Worm (Caenorhabditis elegans) whole organism, L4 larva: Measurements from ENCODE around the gene ZC15.1.
"Not testable (repeated sequence)": the region's sequence is repeated elsewhere in the genome, so short reads cannot be mapped to it uniquely, and the experiment has no call there.

Experiments used
- F44E2.7 ChIP-seq: fragments of 200-800 bp; sonication (Bioruptor generic); IDR thresholded peaks from 2 replicates; pipeline ENCODE4 v2.1.2; 2022; ENCODE audit warnings: missing genetic modification characterization, missing compliant biosample characterization
- R02D3.7 ChIP-seq: fragments of 150-350 bp; sonication (generic microtip); optimal IDR thresholded peaks from 3 replicates; lab custom pipeline; 2014; ENCODE audit warnings: missing biosample characterization, missing genetic modification characterization
- Y75B8A.6 ChIP-seq: fragments of 200-800 bp; sonication (Bioruptor generic); IDR thresholded peaks from 2 replicates; pipeline ENCODE4 v1.3.6; 2022; ENCODE audit warnings: missing genetic modification reagents, missing genetic modification characterization, missing compliant biosample characterization
- ZK337.2 ChIP-seq: fragments of 200-800 bp; sonication (Bioruptor generic); IDR thresholded peaks from 2 replicates; pipeline ENCODE4 v1.3.6; 2022; ENCODE audit warnings: missing genetic modification reagents, missing genetic modification characterization, missing compliant biosample characterization
- ZK546.5 ChIP-seq, 2 experiments: sonication (generic microtip); optimal IDR thresholded peaks; 2 replicates each; lab custom pipeline; 2017; ENCODE audit warnings: missing biosample characterization in 2 of 2, missing genetic modification characterization in 2 of 2
- aha-1 ChIP-seq: fragments of 150-350 bp; peaks from one replicate; lab custom pipeline; 2014; ENCODE audit warnings: missing biosample characterization, missing genetic modification characterization
- attf-4 ChIP-seq: sonication (generic microtip); optimal IDR thresholded peaks from 3 replicates; lab custom pipeline; 2017; ENCODE audit warnings: missing biosample characterization, missing genetic modification characterization
- ceh-28 ChIP-seq: fragments of 150-350 bp; optimal IDR thresholded peaks from 2 replicates; lab custom pipeline; 2014; ENCODE audit warnings: missing biosample characterization, missing genetic modification reagents, missing genetic modification characterization
- ceh-62 ChIP-seq: sonication (generic microtip); optimal IDR thresholded peaks from 2 replicates; lab custom pipeline; 2017; ENCODE audit warnings: missing biosample characterization, missing genetic modification characterization
- ces-1 ChIP-seq: fragments of 150-350 bp; sonication (generic microtip); optimal IDR thresholded peaks from 4 replicates; lab custom pipeline; 2014; ENCODE audit warnings: missing biosample characterization, missing genetic modification reagents, missing genetic modification characterization
- cey-2 ChIP-seq: sonication (generic microtip); optimal IDR thresholded peaks from 3 replicates; lab custom pipeline; 2017; ENCODE audit warnings: missing genetic modification characterization, mild to moderate bottlenecking, missing compliant biosample characterization, antibody characterized with exemption, borderline replicate concordance; ENCODE audit not compliant: insufficient read depth
- daf-16 ChIP-seq, 3 experiments: sonication (generic microtip); optimal IDR thresholded peaks; 2 replicates each; lab custom pipeline; 2016 to 2017; ENCODE audit warnings: missing genetic modification characterization in 3 of 3, missing genetic modification reagents in 3 of 3, mild to moderate bottlenecking in 2 of 3, missing compliant biosample characterization in 2 of 3, missing biosample characterization in 1 of 3, moderate library complexity in 1 of 3
- daf-19 ChIP-seq: fragments of 200-800 bp; sonication (Bioruptor generic); conservative IDR thresholded peaks from 2 replicates; pipeline ENCODE4 v1.3.6; 2022; ENCODE audit warnings: missing genetic modification characterization, missing compliant biosample characterization
- dmd-6 ChIP-seq: fragments of 200-800 bp; sonication (Bioruptor generic); IDR thresholded peaks from 2 replicates; pipeline ENCODE4 v1.3.6; 2022; ENCODE audit warnings: missing genetic modification reagents, missing genetic modification characterization, missing compliant biosample characterization
- dpl-1 ChIP-seq: fragments of 150-350 bp; optimal IDR thresholded peaks from 2 replicates; lab custom pipeline; 2014; ENCODE audit warnings: missing biosample characterization, missing genetic modification reagents, missing genetic modification characterization
- dve-1 ChIP-seq: sonication (generic microtip); optimal IDR thresholded peaks from 2 replicates; lab custom pipeline; 2017; ENCODE audit warnings: antibody characterized with exemption, mild to moderate bottlenecking, missing genetic modification characterization, missing compliant biosample characterization; ENCODE audit not compliant: insufficient read depth
- egl-43 ChIP-seq: fragments of 200-800 bp; sonication (Bioruptor generic); IDR thresholded peaks from 2 replicates; pipeline ENCODE4 v1.3.6; 2022; ENCODE audit warnings: missing genetic modification reagents, missing genetic modification characterization, missing compliant biosample characterization
- fkh-10 ChIP-seq: fragments of 150-350 bp; optimal IDR thresholded peaks from 2 replicates; lab custom pipeline; 2014; ENCODE audit warnings: missing biosample characterization, missing genetic modification reagents, missing genetic modification characterization
- hmg-1.1 ChIP-seq: fragments of 200-800 bp; sonication (Bioruptor generic); IDR thresholded peaks from 2 replicates; pipeline ENCODE4 v1.3.6; 2022; ENCODE audit warnings: missing genetic modification reagents, missing genetic modification characterization, missing compliant biosample characterization
- lim-7 ChIP-seq: fragments of 200-800 bp; sonication (Bioruptor generic); IDR thresholded peaks from 2 replicates; pipeline ENCODE4 v1.3.6; 2022; ENCODE audit warnings: missing genetic modification characterization, missing compliant biosample characterization
- lir-3 ChIP-seq: sonication (generic microtip); optimal IDR thresholded peaks from 2 replicates; lab custom pipeline; 2016; ENCODE audit warnings: mild to moderate bottlenecking, missing genetic modification characterization, missing compliant biosample characterization
- madf-5 ChIP-seq, 2 experiments: fragments of 200-800 bp; sonication (Bioruptor generic); IDR thresholded peaks; 2 replicates each; pipeline ENCODE4 v1.3.6; 2022; ENCODE audit warnings: missing compliant biosample characterization in 2 of 2, missing genetic modification characterization in 2 of 2
- mxl-2 ChIP-seq: fragments of 200-800 bp; sonication (Bioruptor generic); conservative IDR thresholded peaks from 2 replicates; pipeline ENCODE4 v1.3.6; 2022; ENCODE audit warnings: missing genetic modification reagents, missing genetic modification characterization, missing compliant biosample characterization
- mxl-3 ChIP-seq: fragments of 200-800 bp; sonication (Bioruptor generic); optimal IDR thresholded peaks from 2 replicates; lab custom pipeline; 2018; ENCODE audit warnings: mild to moderate bottlenecking, missing genetic modification characterization, missing compliant biosample characterization
- nhr-10 ChIP-seq: fragments of 150-350 bp; optimal IDR thresholded peaks from 2 replicates; lab custom pipeline; 2014; ENCODE audit warnings: missing biosample characterization, missing genetic modification characterization
- nhr-237 ChIP-seq: sonication (generic microtip); optimal IDR thresholded peaks from 2 replicates; lab custom pipeline; 2017; ENCODE audit warnings: missing biosample characterization, missing genetic modification characterization
- nhr-41 ChIP-seq: fragments of 200-800 bp; sonication (Bioruptor generic); IDR thresholded peaks from 2 replicates; pipeline ENCODE4 v1.3.6; 2022; ENCODE audit warnings: missing genetic modification reagents, missing genetic modification characterization, missing compliant biosample characterization
- nhr-48 ChIP-seq: sonication (generic microtip); optimal IDR thresholded peaks from 2 replicates; lab custom pipeline; 2016; ENCODE audit warnings: mild to moderate bottlenecking, missing genetic modification characterization, missing compliant biosample characterization
- nhr-6 ChIP-seq: fragments of 150-350 bp; optimal IDR thresholded peaks from 2 replicates; lab custom pipeline; 2014; ENCODE audit warnings: missing biosample characterization, missing genetic modification characterization
- rbr-2 ChIP-seq: sonication (generic microtip); optimal IDR thresholded peaks from 2 replicates; lab custom pipeline; 2016; ENCODE audit warnings: missing genotype, missing genetic modification characterization, missing compliant biosample characterization
- snpc-1.2 ChIP-seq: fragments of 200-800 bp; sonication (Bioruptor generic); IDR thresholded peaks from 2 replicates; pipeline ENCODE4 v1.3.6; 2022; ENCODE audit warnings: missing genetic modification reagents, missing genetic modification characterization, missing compliant biosample characterization
- spr-3 ChIP-seq: fragments of 200-800 bp; sonication (Bioruptor generic); optimal IDR thresholded peaks from 2 replicates; lab custom pipeline; 2018; ENCODE audit warnings: mild to moderate bottlenecking, missing genetic modification characterization, missing compliant biosample characterization
- tag-97 ChIP-seq: fragments of 200-800 bp; sonication (Bioruptor generic); IDR thresholded peaks from 2 replicates; pipeline ENCODE4 v1.3.6; 2022; ENCODE audit warnings: missing genetic modification characterization, missing compliant biosample characterization
- unc-39 ChIP-seq: sonication (generic microtip); optimal IDR thresholded peaks from 2 replicates; lab custom pipeline; 2017; ENCODE audit warnings: missing biosample characterization, missing genetic modification characterization
- unc-62 ChIP-seq, 3 experiments: fragments of 150-350 bp in 1 of 3; sonication (generic microtip); optimal IDR thresholded peaks in 2 of 3; peaks in 1 of 3; 1 replicate in 1 of 3; 2 replicates in 2 of 3; lab custom pipeline; 2014 to 2017; ENCODE audit warnings: missing biosample characterization in 3 of 3, missing genetic modification characterization in 3 of 3, missing genetic modification reagents in 3 of 3, missing genotype in 1 of 3
- vab-7 ChIP-seq: fragments of 200-800 bp; sonication (Bioruptor generic); IDR thresholded peaks from 2 replicates; pipeline ENCODE4 v1.3.6; 2022; ENCODE audit warnings: missing genetic modification reagents, missing genetic modification characterization, missing compliant biosample characterization
- zfp-3 ChIP-seq: fragments of 200-800 bp; sonication (Bioruptor generic); conservative IDR thresholded peaks from 2 replicates; pipeline ENCODE4 v1.3.6; 2022; ENCODE audit warnings: missing genetic modification reagents, missing genetic modification characterization, missing compliant biosample characterization
- zip-2 ChIP-seq: fragments of 150-350 bp; optimal IDR thresholded peaks from 2 replicates; lab custom pipeline; 2014; ENCODE audit warnings: missing biosample characterization, missing genetic modification characterization
- ztf-11 ChIP-seq: fragments of 150-350 bp; optimal IDR thresholded peaks from 2 replicates; lab custom pipeline; 2014; ENCODE audit warnings: missing biosample characterization, missing genetic modification characterization

Gene ZC15.1

DNA sequence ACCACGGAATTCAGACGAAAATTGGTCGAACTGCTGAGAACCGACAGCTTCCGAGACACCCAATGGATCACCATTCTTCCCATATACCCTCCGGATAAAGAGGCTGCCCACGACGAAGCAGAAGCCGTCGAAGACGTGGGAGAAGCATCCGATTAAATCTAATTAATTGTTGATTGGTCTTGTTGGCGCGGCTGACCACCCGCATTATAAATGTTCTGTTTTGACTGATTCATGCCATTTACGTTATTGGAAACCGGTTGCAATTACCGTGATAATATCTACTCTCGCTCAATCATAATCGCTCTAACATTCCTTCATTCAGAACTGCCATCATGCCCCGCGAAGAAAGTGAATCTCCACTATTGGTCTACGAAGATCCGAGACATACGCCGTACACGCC lies 2.6 kb upstream of the ZC15.1 start, which contains the start of gene ZC15.3:
Gene ZC15.3, plus strand, starts transcription at position 301 of the 400 bp plus-strand sequence.
- TF ChIP-seq Y75B8A.6 (GFP tag; lab: Robert Waterston, UW); dpl-1; ZK546.5 (tag; optimal IDR thresholded peaks at IDR 0.05; lab: Kevin White, UChicago): not testable (repeated sequence)

- TF ChIP-seq F44E2.7 (GFP tag; lab: Robert Waterston, UW) (0 out of 2 replicates have a peak, but pooled peaks have one; percentile 53), aha-1 (tag; lab: Kevin White, UChicago) (no peak), unc-62 (GFP tag; optimal IDR thresholded peaks at IDR 0.05 in 1 of 2; lab: Kevin White, UChicago) (peak in 1 of 2 experiments; percentile 67), unc-62 (tag; optimal IDR thresholded peaks at IDR 0.05; lab: Kevin White, UChicago) (no peak), nhr-6 (tag; lab: Kevin White, UChicago) (no peak)
Observed at ce11 chrV:20310575-20310974, 4.7 kb downstream of the ZC15.1 start, which contains the start of gene ZC15.10. Gene ZC15.10 (plus strand): TSS chrV:20310736.

ce11 chrV:20311519-20311918 lies 5.6 kb downstream of the ZC15.1 start, which contains the start of gene clec-262:
Gene clec-262 (plus strand): TSS chrV:20311819.
- TF ChIP-seq fkh-10 = no peak
- TF ChIP-seq ztf-11 (tag; lab: Kevin White, UChicago) = no peak
- no peak for TF ChIP-seq daf-19
- TF ChIP-seq lir-3 (tag; lab: Kevin White, UChicago) = no peak
- TF ChIP-seq dmd-6 (GFP tag; lab: Robert Waterston, UW) = no peak
- no peak for TF ChIP-seq dpl-1
- TF ChIP-seq Y75B8A.6 (GFP tag; lab: Robert Waterston, UW) = no peak
- no peak for TF ChIP-seq ZK337.2 (GFP tag; lab: Robert Waterston, UW)
- no peak for TF ChIP-seq aha-1 (tag; lab: Kevin White, UChicago)
- no peak for TF ChIP-seq nhr-41 (GFP tag; lab: Robert Waterston, UW)
- no peak for TF ChIP-seq zfp-3
- TF ChIP-seq snpc-1.2 (GFP tag; lab: Robert Waterston, UW) = no peak
- TF ChIP-seq R02D3.7 = no peak
- no peak for TF ChIP-seq cey-2
- TF ChIP-seq, all 104 proteins: peak for 0

DNA sequence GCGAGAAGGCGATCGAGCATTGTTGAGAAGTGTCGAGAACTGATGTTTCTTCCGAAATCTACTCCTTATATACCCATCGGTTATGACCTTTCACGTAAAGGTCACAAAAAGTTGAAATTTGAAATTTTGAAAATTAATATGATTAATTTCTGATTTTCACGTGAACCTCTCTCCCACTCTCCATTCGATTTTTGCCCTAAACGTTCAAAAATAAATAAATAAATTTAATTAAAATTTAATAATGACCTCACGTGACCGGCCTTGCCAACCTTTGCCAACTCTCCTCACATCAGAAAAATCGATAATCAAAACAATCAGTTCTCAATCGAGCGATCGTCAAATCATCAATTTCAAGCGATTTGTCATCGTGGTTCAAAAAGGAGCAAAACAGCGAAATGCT lies 11.5 kb downstream of the ZC15.1 start, which contains the start of gene Y113G7C.1:
Gene Y113G7C.1, plus strand, starts transcription at position 301 of the 400 bp plus-strand sequence.
- TF ChIP-seq spr-3 (GFP tag; lab: Kevin White, UChicago) (no peak), mxl-2 (GFP tag; lab: Robert Waterston, UW) (no peak), rbr-2 (tag; lab: Kevin White, UChicago) (no peak), egl-43 (GFP tag; lab: Robert Waterston, UW) (no peak), aha-1 (tag; lab: Kevin White, UChicago) (peak; percentile 15), nhr-10 (no peak), dve-1 (no peak)

ce11 chrV:20325417-20325816 lies 19.5 kb downstream of the ZC15.1 start, which contains the start of gene Y38H6A.1:
Gene Y38H6A.1 (plus strand): TSS chrV:20325717.
- no peak for TF ChIP-seq unc-62 (GFP tag; optimal IDR thresholded peaks at IDR 0.05 in 1 of 2; lab: Kevin White, UChicago)
- TF ChIP-seq unc-62 (tag; optimal IDR thresholded peaks at IDR 0.05; lab: Kevin White, UChicago) = no peak
- TF ChIP-seq zip-2 (tag; lab: Kevin White, UChicago) = no peak
- TF ChIP-seq hmg-1.1 = no peak
- no peak for TF ChIP-seq ZK546.5 (tag; optimal IDR thresholded peaks at IDR 0.05; lab: Kevin White, UChicago)
- no peak for TF ChIP-seq nhr-48 (tag; lab: Kevin White, UChicago)
- TF ChIP-seq R02D3.7 = no peak
- no peak for TF ChIP-seq daf-16 (GFP tag; optimal IDR thresholded peaks at IDR 0.05; lab: Kevin White, UChicago)
- TF ChIP-seq daf-16 (tag; optimal IDR thresholded peaks at IDR 0.05; lab: Kevin White, UChicago) = no peak
- no peak for TF ChIP-seq ces-1 (GFP tag; lab: Kevin White, UChicago)
- no peak for TF ChIP-seq madf-5 (GFP tag; IDR thresholded peaks at IDR 0.05; lab: Robert Waterston, UW)
- no peak for TF ChIP-seq mxl-3 (GFP tag; lab: Kevin White, UChicago)
- no peak for TF ChIP-seq snpc-1.2 (GFP tag; lab: Robert Waterston, UW)
- no peak for TF ChIP-seq attf-4 (tag; lab: Kevin White, UChicago)
- TF ChIP-seq vab-7 (GFP tag; lab: Robert Waterston, UW) = no peak
- no peak for TF ChIP-seq unc-39 (tag; lab: Kevin White, UChicago)
- TF ChIP-seq nhr-237 (tag; lab: Kevin White, UChicago) = no peak
- TF ChIP-seq ceh-28 (tag; lab: Kevin White, UChicago) = no peak
- TF ChIP-seq tag-97 (GFP tag; lab: Robert Waterston, UW) = no peak
- no peak for TF ChIP-seq ceh-62 (tag; lab: Kevin White, UChicago)
- no peak for TF ChIP-seq lim-7
